Fruit fly (Drosophila melanogaster): Measurements from ENCODE around the gene CG11267.

The CG11267 gene

DNA sequence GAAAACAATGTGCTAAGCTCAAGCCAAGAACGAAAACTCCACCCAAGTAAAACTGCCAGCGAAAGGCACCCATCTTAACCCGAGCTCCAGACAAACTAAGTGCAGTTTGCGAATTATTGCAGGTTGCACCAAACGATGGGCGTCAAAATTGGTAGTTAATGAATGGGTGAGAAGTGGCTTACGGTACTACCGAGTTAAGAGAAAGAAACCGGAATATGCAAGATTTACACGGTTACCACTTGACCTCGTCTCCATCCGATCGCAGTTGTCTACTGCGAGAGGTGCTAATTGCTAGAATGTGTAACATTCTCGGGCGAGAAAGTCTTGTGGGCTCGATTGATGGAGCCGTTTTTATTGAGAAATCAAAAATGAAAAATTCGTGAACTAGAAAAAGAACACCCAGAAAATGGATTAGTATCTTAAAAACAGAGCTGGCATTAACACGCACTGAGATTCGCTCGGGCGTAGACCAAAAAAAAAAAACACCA, 45.5 kb downstream of the CG11267 start, which contains the start of the genes CG14115 and CG34428:
TSS of gene CG14115 (minus strand) at position 101 of the 488 bp plus-strand sequence.
TSS of gene CG34428 (plus strand) at position 438 of the 488 bp plus-strand sequence.
- TF ChIP-seq N (GFP tag; optimal IDR thresholded peaks at IDR 0.05) (no peak), sage (GFP tag; optimal IDR thresholded peaks at IDR 0.05) (no peak), pan (optimal IDR thresholded peaks at IDR 0.05) (no peak), Abd-B (GFP tag; optimal IDR thresholded peaks at IDR 0.05) (no peak), CrebA (GFP tag; optimal IDR thresholded peaks at IDR 0.05; ENCODE audit: borderline replicate concordance) (no peak), fru (GFP tag; optimal IDR thresholded peaks at IDR 0.05) (no peak), Dif (GFP tag; optimal IDR thresholded peaks at IDR 0.05; ENCODE audit: partially characterized antibody) (no peak), Myc (optimal IDR thresholded peaks at IDR 0.05) (no peak), dsf (GFP tag; optimal IDR thresholded peaks at IDR 0.05; ENCODE audit: borderline replicate concordance) (no peak), dmrt93B (GFP tag; optimal IDR thresholded peaks at IDR 0.05) (no peak), Vsx2 (GFP tag; optimal IDR thresholded peaks at IDR 0.05; ENCODE audit: partially characterized antibody) (no peak), Dfd (GFP tag; optimal IDR thresholded peaks at IDR 0.05) (no peak), OdsH (GFP tag; optimal IDR thresholded peaks at IDR 0.05) (no peak)

dm6 chr3L:13062746-13063145, 46.9 kb downstream of the CG11267 start, which contains the start of gene CG34429:
CG34429 (plus strand) TSS chr3L:13063046.
- TF ChIP-seq br (GFP tag; optimal IDR thresholded peaks at IDR 0.05) (no peak), woc (GFP tag; optimal IDR thresholded peaks at IDR 0.05) (no peak), Jra (GFP tag; optimal IDR thresholded peaks at IDR 0.05) (no peak), psq (GFP tag; optimal IDR thresholded peaks at IDR 0.05) (no peak), Vsx2 (GFP tag; optimal IDR thresholded peaks at IDR 0.05; ENCODE audit: partially characterized antibody) (no peak), lola (GFP tag; optimal IDR thresholded peaks at IDR 0.05) (no peak), CG9705 (GFP tag; optimal IDR thresholded peaks at IDR 0.05) (no peak), dsf (GFP tag; optimal IDR thresholded peaks at IDR 0.05; ENCODE audit: borderline replicate concordance) (no peak), rgr (GFP tag; optimal IDR thresholded peaks at IDR 0.05) (no peak)

- TF ChIP-seq Dfd (GFP tag; optimal IDR thresholded peaks at IDR 0.05) (no peak), woc (GFP tag; optimal IDR thresholded peaks at IDR 0.05) (no peak), dl (GFP tag; optimal IDR thresholded peaks at IDR 0.05; ENCODE audit: insufficient read depth in 1 of 2, partially characterized antibody in 2 of 2) (no peak), Jra (GFP tag; optimal IDR thresholded peaks at IDR 0.05) (no peak), lola (GFP tag; optimal IDR thresholded peaks at IDR 0.05) (no peak), CG32264 (GFP tag; optimal IDR thresholded peaks at IDR 0.05) (no peak), Dif (GFP tag; optimal IDR thresholded peaks at IDR 0.05; ENCODE audit: partially characterized antibody) (no peak), CrebA (GFP tag; optimal IDR thresholded peaks at IDR 0.05; ENCODE audit: borderline replicate concordance) (no peak), GATAd (GFP tag; optimal IDR thresholded peaks at IDR 0.05) (no peak), dsf (GFP tag; optimal IDR thresholded peaks at IDR 0.05; ENCODE audit: borderline replicate concordance) (no peak), Vsx2 (GFP tag; optimal IDR thresholded peaks at IDR 0.05; ENCODE audit: partially characterized antibody) (no peak), brk (GFP tag; optimal IDR thresholded peaks at IDR 0.05) (no peak), Hr78 (GFP tag; optimal IDR thresholded peaks at IDR 0.05) (no peak), CG9705 (GFP tag; optimal IDR thresholded peaks at IDR 0.05) (no peak)
Observed at dm6 chr3L:13064346-13064745, 48.5 kb downstream of the CG11267 start.

DNA sequence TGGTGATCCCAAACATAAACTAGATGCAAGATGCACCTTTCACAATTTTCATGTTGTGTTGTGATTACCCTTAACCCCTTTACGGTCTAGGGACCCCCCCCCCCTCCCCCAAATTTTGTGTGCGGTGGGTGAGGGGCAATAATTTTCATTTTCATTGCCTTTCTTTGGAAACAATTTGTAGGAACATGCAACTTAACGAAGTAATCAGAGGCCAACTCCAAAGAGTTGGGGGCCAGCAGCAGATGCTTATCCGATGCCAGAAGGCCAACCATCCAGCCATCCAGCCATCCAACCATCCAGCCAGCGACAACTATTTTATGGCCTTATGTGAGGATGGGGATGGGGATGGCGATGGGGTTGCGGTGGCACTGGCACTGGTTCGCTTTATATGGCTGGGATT, 49.1 kb downstream of the CG11267 start:
- no peak for TF ChIP-seq OdsH (GFP tag; optimal IDR thresholded peaks at IDR 0.05)
- peak; percentile 84 for TF ChIP-seq Dfd (GFP tag; optimal IDR thresholded peaks at IDR 0.05)

DNA sequence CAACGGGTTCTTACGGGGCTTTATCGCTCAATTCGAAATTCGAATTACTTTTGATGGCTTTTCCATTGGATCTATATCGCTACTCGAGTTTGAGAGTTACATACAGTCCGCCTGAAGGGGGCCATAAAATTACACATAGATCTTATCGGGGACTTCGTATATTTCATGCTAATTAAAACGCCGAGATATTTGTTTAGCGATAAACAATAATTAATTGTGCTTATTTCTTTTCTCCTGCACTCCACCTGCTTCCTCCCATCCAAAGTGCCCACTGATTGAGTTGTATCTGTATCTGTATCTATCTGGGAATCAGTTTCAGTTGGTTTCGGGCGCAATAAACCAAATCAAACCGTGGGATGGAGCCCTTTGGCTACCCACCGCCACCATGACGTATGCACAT, 49.8 kb downstream of the CG11267 start:
- TF ChIP-seq ey (GFP tag; optimal IDR thresholded peaks at IDR 0.05) (no peak), CG32264 (GFP tag; optimal IDR thresholded peaks at IDR 0.05) (no peak), woc (GFP tag; optimal IDR thresholded peaks at IDR 0.05) (no peak), tai (GFP tag; optimal IDR thresholded peaks at IDR 0.05) (no peak), Rel (GFP tag; optimal IDR thresholded peaks at IDR 0.05) (no peak), Rel (tag; optimal IDR thresholded peaks at IDR 0.05) (no peak), h (GFP tag; optimal IDR thresholded peaks at IDR 0.05) (no peak), Mio (GFP tag; optimal IDR thresholded peaks at IDR 0.05) (no peak), dmrt93B (GFP tag; optimal IDR thresholded peaks at IDR 0.05) (no peak), dl (GFP tag; optimal IDR thresholded peaks at IDR 0.05; ENCODE audit: insufficient read depth in 1 of 2, partially characterized antibody in 2 of 2) (no peak), dsf (GFP tag; optimal IDR thresholded peaks at IDR 0.05; ENCODE audit: borderline replicate concordance) (no peak), Hr83 (GFP tag; optimal IDR thresholded peaks at IDR 0.05; ENCODE audit: poor library complexity, severe bottlenecking) (no peak), Hr78 (GFP tag; optimal IDR thresholded peaks at IDR 0.05) (no peak), br (GFP tag; optimal IDR thresholded peaks at IDR 0.05) (no peak), jim (GFP tag; optimal IDR thresholded peaks at IDR 0.05) (no peak), Hnf4 (GFP tag; optimal IDR thresholded peaks at IDR 0.05) (no peak), sv (GFP tag; optimal IDR thresholded peaks at IDR 0.05) (no peak), CG9705 (GFP tag; optimal IDR thresholded peaks at IDR 0.05) (no peak), GATAd (GFP tag; optimal IDR thresholded peaks at IDR 0.05) (no peak), Sp1 (GFP tag; optimal IDR thresholded peaks at IDR 0.05) (no peak)
